Worm (Caenorhabditis elegans) whole organism, young adult: ENCODE data around the gene nstp-7.

ENCODE experiments used
- B0261.1 ChIP-seq: sonication (generic microtip); optimal IDR thresholded peaks from 2 replicates; lab custom pipeline; 2016; ENCODE audit warnings: mild to moderate bottlenecking, missing genetic modification characterization, moderate library complexity, missing compliant biosample characterization
- F10E7.11 ChIP-seq: sonication (generic microtip); optimal IDR thresholded peaks from 2 replicates; lab custom pipeline; 2017; ENCODE audit warnings: mild to moderate bottlenecking, missing genetic modification characterization, moderate library complexity, missing compliant biosample characterization
- F22D6.2 ChIP-seq: sonication (generic microtip); optimal IDR thresholded peaks from 2 replicates; lab custom pipeline; 2016; ENCODE audit warnings: mild to moderate bottlenecking, missing genetic modification characterization, missing compliant biosample characterization
- F23B12.7 ChIP-seq: sonication (generic microtip); optimal IDR thresholded peaks from 2 replicates; lab custom pipeline; 2017; ENCODE audit warnings: missing genetic modification characterization, mild to moderate bottlenecking, missing compliant biosample characterization, antibody characterized with exemption, moderate library complexity; ENCODE audit not compliant: insufficient read depth
- F33H1.4 ChIP-seq: fragments of 200-800 bp; sonication (Bioruptor generic); IDR thresholded peaks from 2 replicates; pipeline ENCODE4 v1.3.6; 2022; ENCODE audit warnings: missing genetic modification reagents, missing genetic modification characterization, missing compliant biosample characterization
- F52B5.7 ChIP-seq: sonication (generic microtip); optimal IDR thresholded peaks from 2 replicates; lab custom pipeline; 2016; ENCODE audit warnings: mild to moderate bottlenecking, missing genetic modification characterization, missing compliant biosample characterization
- F57C9.4 ChIP-seq: sonication (generic microtip); optimal IDR thresholded peaks from 2 replicates; lab custom pipeline; 2017; ENCODE audit warnings: mild to moderate bottlenecking, missing genetic modification characterization, missing compliant biosample characterization
- K11D2.4 ChIP-seq: fragments of 200-800 bp; sonication (Bioruptor generic); IDR thresholded peaks from 2 replicates; pipeline ENCODE4 v1.3.6; 2022; ENCODE audit warnings: missing genetic modification reagents, missing genetic modification characterization, missing compliant biosample characterization
- K12H6.12 ChIP-seq: fragments of 200-800 bp; sonication (Bioruptor generic); optimal IDR thresholded peaks from 2 replicates; lab custom pipeline; 2018; ENCODE audit warnings: mild to moderate bottlenecking, missing genetic modification characterization, missing compliant biosample characterization
- T07F8.4 ChIP-seq: sonication (generic microtip); optimal IDR thresholded peaks from 2 replicates; lab custom pipeline; 2016; ENCODE audit warnings: mild to moderate bottlenecking, missing genetic modification characterization, moderate library complexity, missing compliant biosample characterization
- T26A5.8 ChIP-seq: sonication (generic microtip); optimal IDR thresholded peaks from 2 replicates; lab custom pipeline; 2016; ENCODE audit warnings: missing genetic modification characterization, missing compliant biosample characterization
- akir-1 ChIP-seq: fragments of 200-800 bp; sonication (Bioruptor generic); optimal IDR thresholded peaks from 2 replicates; lab custom pipeline; 2018; ENCODE audit warnings: mild to moderate bottlenecking, missing genetic modification characterization, moderate library complexity, missing compliant biosample characterization
- aptf-3 ChIP-seq: fragments of 200-800 bp; sonication (Bioruptor generic); IDR thresholded peaks from 2 replicates; pipeline ENCODE4 v1.3.6; 2022; ENCODE audit warnings: missing genetic modification characterization, missing compliant biosample characterization
- athp-1 ChIP-seq: sonication (generic microtip); optimal IDR thresholded peaks from 2 replicates; lab custom pipeline; 2017; ENCODE audit warnings: mild to moderate bottlenecking, missing genetic modification characterization, missing compliant biosample characterization
- attf-5 ChIP-seq: fragments of 200-800 bp; sonication (Bioruptor generic); optimal IDR thresholded peaks from 2 replicates; lab custom pipeline; 2018; ENCODE audit warnings: mild to moderate bottlenecking, missing genetic modification characterization, missing compliant biosample characterization
- attf-6 ChIP-seq: fragments of 200-800 bp; sonication (Bioruptor generic); IDR thresholded peaks from 2 replicates; pipeline ENCODE4 v1.3.6; 2022; ENCODE audit warnings: missing genetic modification reagents, missing genetic modification characterization, missing compliant biosample characterization
- bed-2 ChIP-seq: fragments of 200-800 bp; sonication (Bioruptor generic); IDR thresholded peaks from 2 replicates; pipeline ENCODE4 v1.3.6; 2022; ENCODE audit warnings: missing genetic modification reagents, missing genetic modification characterization, missing compliant biosample characterization
- cebp-1 ChIP-seq, 2 experiments: fragments of 200-800 bp in 1 of 2; sonication (Bioruptor generic) in 1 of 2; sonication (generic microtip) in 1 of 2; IDR thresholded peaks in 1 of 2; optimal IDR thresholded peaks in 1 of 2; 2 replicates each; pipeline versions ENCODE4 v1.3.6 to Lab custom; 2017 to 2022; ENCODE audit warnings: missing compliant biosample characterization in 2 of 2, missing genetic modification characterization in 2 of 2, mild to moderate bottlenecking in 1 of 2, missing genetic modification reagents in 1 of 2, moderate library complexity in 1 of 2
- ceh-27 ChIP-seq: fragments of 200-800 bp; sonication (Bioruptor generic); optimal IDR thresholded peaks from 2 replicates; lab custom pipeline; 2018; ENCODE audit warnings: mild to moderate bottlenecking, missing genetic modification characterization, moderate library complexity, missing compliant biosample characterization
- ceh-91 ChIP-seq: fragments of 200-800 bp; sonication (Bioruptor generic); IDR thresholded peaks from 2 replicates; pipeline ENCODE4 v1.3.6; 2022; ENCODE audit warnings: missing genetic modification reagents, missing genetic modification characterization, missing compliant biosample characterization
- die-1 ChIP-seq: sonication (generic microtip); optimal IDR thresholded peaks from 2 replicates; lab custom pipeline; 2016; ENCODE audit warnings: missing genotype, mild to moderate bottlenecking, missing genetic modification characterization, missing compliant biosample characterization
- dox-1 ChIP-seq: fragments of 200-800 bp; sonication (Bioruptor generic); IDR thresholded peaks from 2 replicates; pipeline ENCODE4 v1.3.6; 2022; ENCODE audit warnings: missing genetic modification reagents, missing genetic modification characterization, missing compliant biosample characterization
- dpff-1 ChIP-seq: sonication (generic microtip); optimal IDR thresholded peaks from 2 replicates; lab custom pipeline; 2017; ENCODE audit warnings: mild to moderate bottlenecking, missing genetic modification characterization, missing compliant biosample characterization
- egrh-3 ChIP-seq: fragments of 200-800 bp; sonication (Bioruptor generic); IDR thresholded peaks from 2 replicates; pipeline ENCODE4 v1.3.6; 2022; ENCODE audit warnings: missing genetic modification reagents, missing genetic modification characterization, missing compliant biosample characterization
- him-1 ChIP-seq: sonication (generic microtip); optimal IDR thresholded peaks from 2 replicates; lab custom pipeline; 2016; ENCODE audit warnings: missing genotype, missing genetic modification reagents, missing genetic modification characterization, missing compliant biosample characterization
- hlh-12 ChIP-seq: sonication (generic microtip); optimal IDR thresholded peaks from 2 replicates; lab custom pipeline; 2016; ENCODE audit warnings: missing genetic modification characterization, missing compliant biosample characterization
- hlh-26 ChIP-seq: fragments of 200-800 bp; sonication (Bioruptor generic); conservative IDR thresholded peaks from 2 replicates; pipeline ENCODE4 v1.3.6; 2022; ENCODE audit warnings: missing genetic modification reagents, missing genetic modification characterization, missing compliant biosample characterization
- let-526 ChIP-seq: fragments of 200-800 bp; sonication (Bioruptor generic); IDR thresholded peaks from 2 replicates; pipeline ENCODE4 v1.3.6; 2022; ENCODE audit warnings: missing genetic modification reagents, missing genetic modification characterization, missing compliant biosample characterization
- lin-40 ChIP-seq: sonication (generic microtip); optimal IDR thresholded peaks from 2 replicates; lab custom pipeline; 2016; ENCODE audit warnings: missing genetic modification characterization, mild to moderate bottlenecking, missing compliant biosample characterization, missing genotype, missing genetic modification reagents
- lir-1 ChIP-seq: fragments of 200-800 bp; sonication (Bioruptor generic); conservative IDR thresholded peaks from 2 replicates; pipeline ENCODE4 v1.3.6; 2022; ENCODE audit warnings: missing genetic modification reagents, missing genetic modification characterization, missing compliant biosample characterization
- lsl-1 ChIP-seq: fragments of 200-800 bp; sonication (Bioruptor generic); optimal IDR thresholded peaks from 2 replicates; lab custom pipeline; 2018; ENCODE audit warnings: mild to moderate bottlenecking, missing genetic modification characterization, moderate library complexity, missing compliant biosample characterization
- mel-28 ChIP-seq: sonication (generic microtip); optimal IDR thresholded peaks from 2 replicates; lab custom pipeline; 2016; ENCODE audit warnings: borderline replicate concordance, mild to moderate bottlenecking, missing genetic modification characterization, missing compliant biosample characterization
- nfya-1 ChIP-seq: sonication (generic microtip); optimal IDR thresholded peaks from 2 replicates; lab custom pipeline; 2017; ENCODE audit warnings: antibody characterized with exemption, missing compliant biosample characterization, missing genetic modification characterization, borderline replicate concordance; ENCODE audit not compliant: insufficient read depth
- nfyb-1 ChIP-seq: fragments of 200-800 bp; sonication (Bioruptor generic); IDR thresholded peaks from 2 replicates; pipeline ENCODE4 v1.3.6; 2022; ENCODE audit warnings: missing genetic modification reagents, missing genetic modification characterization, missing compliant biosample characterization
- nhr-27 ChIP-seq: fragments of 200-800 bp; sonication (Bioruptor generic); optimal IDR thresholded peaks from 2 replicates; lab custom pipeline; 2018; ENCODE audit warnings: mild to moderate bottlenecking, missing genetic modification characterization, moderate library complexity, missing compliant biosample characterization
- nhr-80 ChIP-seq: sonication (generic microtip); optimal IDR thresholded peaks from 2 replicates; lab custom pipeline; 2016; ENCODE audit warnings: missing genetic modification characterization, missing compliant biosample characterization
- pha-4 ChIP-seq: fragments of 150-350 bp; sonication (generic microtip); optimal IDR thresholded peaks from 2 replicates; lab custom pipeline; 2014; ENCODE audit warnings: missing biosample characterization, missing genetic modification reagents, missing genetic modification characterization
- rcor-1 ChIP-seq: fragments of 200-800 bp; sonication (Bioruptor generic); IDR thresholded peaks from 2 replicates; pipeline ENCODE4 v1.3.6; 2022; ENCODE audit warnings: missing genetic modification reagents, missing genetic modification characterization, missing compliant biosample characterization
- repo-1 ChIP-seq: sonication (generic microtip); optimal IDR thresholded peaks from 2 replicates; lab custom pipeline; 2017; ENCODE audit warnings: mild to moderate bottlenecking, missing genetic modification characterization, missing compliant biosample characterization
- sdz-38 ChIP-seq: sonication (generic microtip); optimal IDR thresholded peaks from 2 replicates; lab custom pipeline; 2016; ENCODE audit warnings: missing genotype, missing genetic modification characterization, missing compliant biosample characterization
- snpc-1.1 ChIP-seq: sonication (generic microtip); optimal IDR thresholded peaks from 2 replicates; lab custom pipeline; 2017; ENCODE audit warnings: missing genetic modification characterization, mild to moderate bottlenecking, missing compliant biosample characterization, antibody characterized with exemption, moderate library complexity, missing genotype, missing genetic modification reagents; ENCODE audit not compliant: insufficient read depth
- snpc-4 ChIP-seq, 5 experiments: fragments of 150-350 bp in 1 of 5; sonication (generic microtip) in 4 of 5; optimal IDR thresholded peaks; 2 replicates each; lab custom pipeline; 2014 to 2018; ENCODE audit warnings: missing genetic modification characterization in 5 of 5, missing biosample characterization in 3 of 5, antibody characterized with exemption in 2 of 5, mild to moderate bottlenecking in 2 of 5, missing compliant biosample characterization in 2 of 5, missing genotype in 2 of 5, moderate library complexity in 2 of 5, missing genetic modification reagents in 1 of 5
- unc-130 ChIP-seq: sonication (generic microtip); optimal IDR thresholded peaks from 2 replicates; lab custom pipeline; 2016; ENCODE audit warnings: missing genetic modification reagents, missing genetic modification characterization, missing compliant biosample characterization

nstp-7 gene

ce11 chrV:610217-610616 is 28.5 kb downstream of the nstp-7 start, which contains the start of gene nhr-90:
nhr-90 (plus strand) TSS chrV:610512.
- TF ChIP-seq attf-6 (GFP tag; lab: Robert Waterston, UW) (no peak), rcor-1 (GFP tag; lab: Robert Waterston, UW) (no peak), nfya-1 (tag; lab: Kevin White, UChicago) (no peak), attf-5 (no peak), bed-2 (no peak), hlh-26 (GFP tag; lab: Robert Waterston, UW) (no peak), him-1 (tag; lab: Kevin White, UChicago) (no peak), F57C9.4 (tag; lab: Kevin White, UChicago) (no peak)

- TF ChIP-seq die-1 (tag; lab: Kevin White, UChicago) (no peak), F23B12.7 (tag; lab: Kevin White, UChicago) (no peak), pha-4 (no peak), hlh-12 (tag; lab: Kevin White, UChicago) (no peak), sdz-38 (no peak), F22D6.2 (tag; lab: Kevin White, UChicago) (no peak), F10E7.11 (tag; lab: Kevin White, UChicago) (no peak), F52B5.7 (tag; lab: Kevin White, UChicago) (no peak), rcor-1 (GFP tag; lab: Robert Waterston, UW) (no peak), F57C9.4 (tag; lab: Kevin White, UChicago) (no peak), T07F8.4 (no peak), attf-5 (no peak), snpc-1.1 (tag; lab: Kevin White, UChicago) (no peak)
- TF ChIP-seq, all 124 proteins: peak for 0
Observed at ce11 chrV:615275-615674, 33.6 kb downstream of the nstp-7 start, which contains the start of gene F48G7.13. F48G7.13 (plus strand) TSS chrV:615575.

ce11 chrV:617917-618316 is 36.2 kb downstream of the nstp-7 start:
- no peak for TF ChIP-seq mel-28 (tag; lab: Kevin White, UChicago)
- no peak for TF ChIP-seq let-526 (GFP tag; lab: Robert Waterston, UW)
- TF ChIP-seq aptf-3 (GFP tag; lab: Robert Waterston, UW), result no peak
- TF ChIP-seq lir-1 (GFP tag; lab: Robert Waterston, UW), result no peak
- no peak for TF ChIP-seq athp-1 (tag; lab: Kevin White, UChicago)
- TF ChIP-seq lsl-1 (GFP tag; lab: Kevin White, UChicago), result no peak
- no peak for TF ChIP-seq nfyb-1 (GFP tag; lab: Robert Waterston, UW)
- no peak for TF ChIP-seq egrh-3 (GFP tag; lab: Robert Waterston, UW)
- TF ChIP-seq die-1 (tag; lab: Kevin White, UChicago), result no peak
- TF ChIP-seq K11D2.4 (GFP tag; lab: Robert Waterston, UW), result no peak
- no peak for TF ChIP-seq dpff-1 (tag; lab: Kevin White, UChicago)
- no peak for TF ChIP-seq K12H6.12 (tag; lab: Kevin White, UChicago)
- TF ChIP-seq ceh-91 (GFP tag; lab: Robert Waterston, UW), result no peak
- no peak for TF ChIP-seq T26A5.8 (tag; lab: Kevin White, UChicago)
- TF ChIP-seq attf-5, result no peak
- TF ChIP-seq unc-130 (GFP tag; lab: Kevin White, UChicago), result no peak
- no peak for TF ChIP-seq lin-40 (tag; lab: Kevin White, UChicago)

- TF ChIP-seq dox-1 (peak; percentile 54), F33H1.4 (GFP tag; lab: Robert Waterston, UW) (no peak), nhr-27 (no peak), nfyb-1 (GFP tag; lab: Robert Waterston, UW) (no peak), nhr-80 (tag; lab: Kevin White, UChicago) (peak; percentile 20), K12H6.12 (tag; lab: Kevin White, UChicago) (peak; percentile 54), B0261.1 (tag; lab: Kevin White, UChicago) (no peak), cebp-1 (GFP tag; IDR thresholded peaks at IDR 0.05; lab: Robert Waterston, UW) (no peak), cebp-1 (tag; optimal IDR thresholded peaks at IDR 0.05; lab: Kevin White, UChicago) (no peak), repo-1 (tag; lab: Kevin White, UChicago) (no peak), ceh-27 (peak; percentile 41), akir-1 (no peak), snpc-4 (GFP tag; optimal IDR thresholded peaks at IDR 0.05; lab: Kevin White, UChicago) (no peak), snpc-4 (tag; optimal IDR thresholded peaks at IDR 0.05; lab: Kevin White, UChicago) (peak in 1 of 4 experiments; percentile 54), let-526 (GFP tag; lab: Robert Waterston, UW) (no peak)
Observed at ce11 chrV:619054-619453, 37.3 kb downstream of the nstp-7 start, which contains the start of gene F48G7.4. F48G7.4 (plus strand) TSS chrV:619453.
